Worm (Caenorhabditis elegans) whole organism, L2 larva: ENCODE results near the gene pinn-4.

Experiments used
- F13H6.1 ChIP-seq: sonication (generic microtip); optimal IDR thresholded peaks from 2 replicates; lab custom pipeline; 2016; ENCODE audit warnings: missing genetic modification characterization, missing compliant biosample characterization
- R02D3.7 ChIP-seq: fragments of 150-350 bp; optimal IDR thresholded peaks from 2 replicates; lab custom pipeline; 2014; ENCODE audit warnings: missing biosample characterization, missing genetic modification characterization
- Y55F3AM.14 ChIP-seq: fragments of 200-800 bp; sonication (Bioruptor generic); optimal IDR thresholded peaks from 2 replicates; lab custom pipeline; 2018; ENCODE audit warnings: mild to moderate bottlenecking, missing genetic modification characterization, missing compliant biosample characterization
- ZK546.5 ChIP-seq: sonication (generic microtip); optimal IDR thresholded peaks from 2 replicates; lab custom pipeline; 2017; ENCODE audit warnings: missing biosample characterization, missing genetic modification characterization
- alr-1 ChIP-seq: fragments of 150-350 bp; optimal IDR thresholded peaks from 2 replicates; lab custom pipeline; 2014; ENCODE audit warnings: missing biosample characterization, missing genetic modification characterization
- aly-2 ChIP-seq: fragments of 150-350 bp; optimal IDR thresholded peaks from 2 replicates; lab custom pipeline; 2014; ENCODE audit warnings: missing biosample characterization, missing genetic modification characterization
- ama-1 ChIP-seq: fragments of 150-350 bp; optimal IDR thresholded peaks from 2 replicates; lab custom pipeline; 2018; ENCODE audit warnings: inconsistent platforms
- blmp-1 ChIP-seq: sonication (generic microtip); optimal IDR thresholded peaks from 2 replicates; lab custom pipeline; 2017; ENCODE audit warnings: missing genetic modification characterization, mild to moderate bottlenecking, missing compliant biosample characterization, antibody characterized with exemption, moderate library complexity; ENCODE audit not compliant: insufficient read depth
- ceh-16 ChIP-seq: fragments of 150-350 bp; optimal IDR thresholded peaks from 2 replicates; lab custom pipeline; 2014; ENCODE audit warnings: missing biosample characterization, missing genetic modification characterization
- ceh-82 ChIP-seq: fragments of 150-350 bp; optimal IDR thresholded peaks from 2 replicates; lab custom pipeline; 2014; ENCODE audit warnings: missing biosample characterization, missing genetic modification characterization
- crh-2 ChIP-seq: sonication (generic microtip); optimal IDR thresholded peaks from 2 replicates; lab custom pipeline; 2017; ENCODE audit warnings: missing biosample characterization, missing genetic modification characterization
- egl-27 ChIP-seq: sonication (generic microtip); optimal IDR thresholded peaks from 3 replicates; lab custom pipeline; 2017; ENCODE audit warnings: missing biosample characterization, missing genetic modification reagents, missing genetic modification characterization
- elt-1 ChIP-seq: fragments of 150-350 bp; optimal IDR thresholded peaks from 2 replicates; lab custom pipeline; 2014; ENCODE audit warnings: missing biosample characterization, missing genetic modification characterization
- elt-3 ChIP-seq: sonication (generic microtip); optimal IDR thresholded peaks from 2 replicates; lab custom pipeline; 2017; ENCODE audit warnings: missing biosample characterization, missing genetic modification characterization
- fos-1 ChIP-seq: fragments of 150-350 bp; optimal IDR thresholded peaks from 2 replicates; lab custom pipeline; 2014; ENCODE audit warnings: missing biosample characterization, missing genetic modification characterization
- gmeb-1 ChIP-seq: fragments of 150-350 bp; optimal IDR thresholded peaks from 2 replicates; lab custom pipeline; 2014; ENCODE audit warnings: missing biosample characterization, missing genetic modification characterization
- lin-11 ChIP-seq: fragments of 150-350 bp; sonication (generic microtip); optimal IDR thresholded peaks from 2 replicates; lab custom pipeline; 2014; ENCODE audit warnings: missing biosample characterization, missing genetic modification characterization, inconsistent platforms, mixed read lengths
- lin-13 ChIP-seq: fragments of 150-350 bp; optimal IDR thresholded peaks from 2 replicates; lab custom pipeline; 2014; ENCODE audit warnings: missing biosample characterization, missing genetic modification reagents, missing genetic modification characterization
- lin-39 ChIP-seq: fragments of 150-350 bp; optimal IDR thresholded peaks from 2 replicates; lab custom pipeline; 2014; ENCODE audit warnings: missing biosample characterization, missing genetic modification reagents, missing genetic modification characterization
- lsy-2 ChIP-seq, 2 experiments: fragments of 150-350 bp in 1 of 2; sonication (generic microtip) in 1 of 2; optimal IDR thresholded peaks; 2 replicates each; lab custom pipeline; 2014 to 2017; ENCODE audit warnings: missing biosample characterization in 2 of 2, missing genetic modification characterization in 2 of 2
- mab-5 ChIP-seq: fragments of 150-350 bp; optimal IDR thresholded peaks from 2 replicates; lab custom pipeline; 2014; ENCODE audit warnings: missing biosample characterization, missing genetic modification characterization
- mbf-1 ChIP-seq: sonication (generic microtip); optimal IDR thresholded peaks from 2 replicates; lab custom pipeline; 2017; ENCODE audit warnings: missing biosample characterization, missing genetic modification characterization
- mdl-1 ChIP-seq, 2 experiments: fragments of 150-350 bp in 1 of 2; sonication (generic microtip) in 1 of 2; optimal IDR thresholded peaks; 2 replicates each; lab custom pipeline; 2017; ENCODE audit warnings: missing biosample characterization in 2 of 2, missing genetic modification characterization in 2 of 2
- nhr-11 ChIP-seq: fragments of 150-350 bp; optimal IDR thresholded peaks from 2 replicates; lab custom pipeline; 2014; ENCODE audit warnings: missing biosample characterization, missing genetic modification characterization
- nhr-12 ChIP-seq: fragments of 150-350 bp; optimal IDR thresholded peaks from 2 replicates; lab custom pipeline; 2014; ENCODE audit warnings: missing biosample characterization, missing genetic modification characterization
- nhr-129 ChIP-seq: fragments of 150-350 bp; optimal IDR thresholded peaks from 2 replicates; lab custom pipeline; 2014; ENCODE audit warnings: missing biosample characterization, missing genetic modification characterization
- nhr-25 ChIP-seq: fragments of 150-350 bp; sonication (generic microtip); optimal IDR thresholded peaks from 3 replicates; lab custom pipeline; 2014; ENCODE audit warnings: missing biosample characterization, missing genetic modification characterization
- nhr-6 ChIP-seq: fragments of 150-350 bp; optimal IDR thresholded peaks from 2 replicates; lab custom pipeline; 2014; ENCODE audit warnings: missing biosample characterization, missing genetic modification characterization
- nhr-77 ChIP-seq: fragments of 150-350 bp; optimal IDR thresholded peaks from 2 replicates; lab custom pipeline; 2014; ENCODE audit warnings: missing biosample characterization, missing genetic modification characterization
- peb-1 ChIP-seq: fragments of 150-350 bp; optimal IDR thresholded peaks from 2 replicates; lab custom pipeline; 2014; ENCODE audit warnings: missing biosample characterization, missing genetic modification characterization
- sem-4 ChIP-seq: fragments of 150-350 bp; optimal IDR thresholded peaks from 2 replicates; lab custom pipeline; 2014; ENCODE audit warnings: missing biosample characterization, missing genetic modification reagents, missing genetic modification characterization
- sma-3 ChIP-seq: sonication (generic microtip); optimal IDR thresholded peaks from 2 replicates; lab custom pipeline; 2016; ENCODE audit warnings: missing genetic modification reagents, missing genetic modification characterization, missing compliant biosample characterization
- sma-9 ChIP-seq, 2 experiments: fragments of 150-350 bp in 1 of 2; sonication (generic microtip) in 1 of 2; optimal IDR thresholded peaks; 2 replicates each; lab custom pipeline; 2014 to 2016; ENCODE audit warnings: missing genetic modification characterization in 2 of 2, mild to moderate bottlenecking in 1 of 2, missing biosample characterization in 1 of 2, missing compliant biosample characterization in 1 of 2, missing genetic modification reagents in 1 of 2, moderate library complexity in 1 of 2
- snpc-4 ChIP-seq: fragments of 150-350 bp; optimal IDR thresholded peaks from 2 replicates; lab custom pipeline; 2014; ENCODE audit warnings: missing biosample characterization, missing genetic modification characterization
- unc-39 ChIP-seq: fragments of 150-350 bp; optimal IDR thresholded peaks from 2 replicates; lab custom pipeline; 2014; ENCODE audit warnings: missing biosample characterization, missing genetic modification characterization
- unc-55 ChIP-seq: fragments of 150-350 bp; sonication (generic microtip); optimal IDR thresholded peaks from 3 replicates; lab custom pipeline; 2014; ENCODE audit warnings: missing biosample characterization, missing genetic modification reagents, missing genetic modification characterization
- unc-62 ChIP-seq: fragments of 150-350 bp; optimal IDR thresholded peaks from 2 replicates; lab custom pipeline; 2014; ENCODE audit warnings: missing biosample characterization, missing genetic modification reagents, missing genetic modification characterization
- zag-1 ChIP-seq: fragments of 150-350 bp; optimal IDR thresholded peaks from 2 replicates; lab custom pipeline; 2014; ENCODE audit warnings: missing biosample characterization, missing genetic modification characterization
- ztf-1 ChIP-seq: fragments of 200-800 bp; sonication (Bioruptor generic); conservative IDR thresholded peaks from 2 replicates; pipeline ENCODE4 v1.3.6; 2022; ENCODE audit warnings: missing genetic modification characterization, missing compliant biosample characterization
- ztf-4 ChIP-seq: fragments of 150-350 bp; optimal IDR thresholded peaks from 2 replicates; lab custom pipeline; 2014; ENCODE audit warnings: missing biosample characterization, missing genetic modification characterization

Gene pinn-4

ce11 chrII:13376112-13376511, 26.7 kb upstream of the pinn-4 start, which contains the start of gene Y48C3A.12:
Gene Y48C3A.12 (plus strand): TSS chrII:13376412.
- no peak for TF ChIP-seq crh-2 (tag; lab: Kevin White, UChicago)
- TF ChIP-seq gmeb-1, result no peak
- no peak for TF ChIP-seq lsy-2 (tag; optimal IDR thresholded peaks at IDR 0.05; lab: Kevin White, UChicago)

ce11 chrII:13383061-13383460, 19.7 kb upstream of the pinn-4 start:
- TF ChIP-seq gmeb-1, result no peak
- TF ChIP-seq ztf-1 (GFP tag; lab: Robert Waterston, UW), result no peak
- no peak for TF ChIP-seq ceh-16 (tag; lab: Kevin White, UChicago)
- TF ChIP-seq sma-9 (GFP tag; optimal IDR thresholded peaks at IDR 0.05; lab: Kevin White, UChicago), result no peak
- no peak for TF ChIP-seq sma-9 (tag; optimal IDR thresholded peaks at IDR 0.05; lab: Kevin White, UChicago)
- no peak for TF ChIP-seq nhr-25 (tag; lab: Kevin White, UChicago)
- no peak for TF ChIP-seq fos-1
- no peak for TF ChIP-seq crh-2 (tag; lab: Kevin White, UChicago)
- no peak for TF ChIP-seq unc-55 (GFP tag; lab: Kevin White, UChicago)
- no peak for TF ChIP-seq lin-39 (tag; lab: Kevin White, UChicago)
- no peak for TF ChIP-seq blmp-1 (tag; lab: Kevin White, UChicago)
- TF ChIP-seq ama-1 (lab: Kevin White, UChicago), result no peak
- TF ChIP-seq aly-2 (tag; lab: Kevin White, UChicago), result no peak
- no peak for TF ChIP-seq nhr-12
- TF ChIP-seq ZK546.5, result no peak
- TF ChIP-seq lin-13 (GFP tag; lab: Kevin White, UChicago), result no peak
- no peak for TF ChIP-seq lin-11 (tag; lab: Kevin White, UChicago)
- TF ChIP-seq, all 48 proteins: peak for 0

ce11 chrII:13389461-13389860, 13.3 kb upstream of the pinn-4 start, which contains the start of gene Y48C3A.14:
Gene Y48C3A.14 (plus strand): TSS chrII:13389761.
- TF ChIP-seq gmeb-1 (no peak), mab-5 (tag; lab: Kevin White, UChicago) (no peak), nhr-77 (tag; lab: Kevin White, UChicago) (no peak), nhr-6 (tag; lab: Kevin White, UChicago) (no peak), mdl-1 (tag; optimal IDR thresholded peaks at IDR 0.05; lab: Kevin White, UChicago) (no peak)

- TF ChIP-seq nhr-6 (tag; lab: Kevin White, UChicago) (no peak), elt-3 (tag; lab: Kevin White, UChicago) (no peak), elt-1 (tag; lab: Kevin White, UChicago) (no peak), ceh-82 (tag; lab: Kevin White, UChicago) (no peak), unc-62 (GFP tag; lab: Kevin White, UChicago) (no peak), peb-1 (tag; lab: Kevin White, UChicago) (no peak), sma-3 (GFP tag; lab: Kevin White, UChicago) (no peak), mbf-1 (tag; lab: Kevin White, UChicago) (no peak), mdl-1 (tag; optimal IDR thresholded peaks at IDR 0.05; lab: Kevin White, UChicago) (no peak), R02D3.7 (tag; lab: Kevin White, UChicago) (no peak), lin-13 (GFP tag; lab: Kevin White, UChicago) (no peak), mab-5 (tag; lab: Kevin White, UChicago) (no peak), nhr-11 (tag; lab: Kevin White, UChicago) (no peak), sem-4 (tag; lab: Kevin White, UChicago) (no peak), aly-2 (tag; lab: Kevin White, UChicago) (no peak), ztf-4 (tag; lab: Kevin White, UChicago) (no peak), alr-1 (tag; lab: Kevin White, UChicago) (no peak), F13H6.1 (tag; lab: Kevin White, UChicago) (no peak)
These were observed 1.2 kb upstream of the pinn-4 start for ce11 chrII:13401549-13401948.

- TF ChIP-seq zag-1 (tag; lab: Kevin White, UChicago) (no peak), F13H6.1 (tag; lab: Kevin White, UChicago) (no peak), unc-39 (tag; lab: Kevin White, UChicago) (no peak), lin-11 (tag; lab: Kevin White, UChicago) (no peak), Y55F3AM.14 (no peak), nhr-12 (no peak), nhr-129 (tag; lab: Kevin White, UChicago) (no peak), elt-3 (tag; lab: Kevin White, UChicago) (no peak), mab-5 (tag; lab: Kevin White, UChicago) (no peak), ZK546.5 (no peak), egl-27 (no peak), snpc-4 (tag; lab: Kevin White, UChicago) (no peak), sma-3 (GFP tag; lab: Kevin White, UChicago) (no peak)
These were observed 3.1 kb downstream of the pinn-4 start, which contains the start of gene efl-2 for ce11 chrII:13405840-13406239. Gene efl-2 (plus strand): TSS chrII:13406140.
